Fruit fly (Drosophila melanogaster) whole organism, pupa: ENCODE data around the gene CG5126.

Experiments
- CG10348 ChIP-seq: fragments of 200-800 bp; sonication (Bioruptor generic); IDR thresholded peaks from 2 replicates; pipeline ENCODE4 v1.3.6; 2022; ENCODE audit warnings: missing biosample characterization, missing genetic modification characterization
- CG32121 ChIP-seq: fragments of 200-800 bp; sonication (Bioruptor generic); IDR thresholded peaks from 2 replicates; pipeline ENCODE4 v1.3.6; 2022; ENCODE audit warnings: missing biosample characterization, missing genetic modification characterization
- CG34367 ChIP-seq: fragments of 200-800 bp; sonication (Bioruptor generic); optimal IDR thresholded peaks from 2 replicates; lab custom pipeline; 2018; ENCODE audit warnings: missing biosample characterization, mild to moderate bottlenecking, missing genetic modification characterization
- CG8159 ChIP-seq: fragments of 200-800 bp; sonication (Bioruptor generic); optimal IDR thresholded peaks from 3 replicates; lab custom pipeline; 2018; ENCODE audit warnings: missing biosample characterization, mild to moderate bottlenecking, missing genetic modification characterization, moderate library complexity
- D1 ChIP-seq: fragments of 200-800 bp; sonication (Bioruptor generic); optimal IDR thresholded peaks from 2 replicates; lab custom pipeline; 2018; ENCODE audit warnings: missing biosample characterization, mild to moderate bottlenecking, missing genetic modification characterization, moderate library complexity
- EcR ChIP-seq: fragments of 200-800 bp; sonication (Bioruptor generic); optimal IDR thresholded peaks from 3 replicates; lab custom pipeline; 2019; ENCODE audit warnings: missing biosample characterization, missing genetic modification characterization, mild to moderate bottlenecking, moderate library complexity, missing genetic modification reagents
- gl ChIP-seq: fragments of 200-800 bp; sonication (Bioruptor generic); optimal IDR thresholded peaks from 2 replicates; lab custom pipeline; 2018; ENCODE audit warnings: missing biosample characterization, mild to moderate bottlenecking, missing genetic modification characterization
- rn ChIP-seq: fragments of 200-800 bp; sonication (Bioruptor generic); IDR thresholded peaks from 2 replicates; pipeline ENCODE4 v1.3.6; 2022; ENCODE audit warnings: missing biosample characterization, missing genetic modification characterization

DNA sequence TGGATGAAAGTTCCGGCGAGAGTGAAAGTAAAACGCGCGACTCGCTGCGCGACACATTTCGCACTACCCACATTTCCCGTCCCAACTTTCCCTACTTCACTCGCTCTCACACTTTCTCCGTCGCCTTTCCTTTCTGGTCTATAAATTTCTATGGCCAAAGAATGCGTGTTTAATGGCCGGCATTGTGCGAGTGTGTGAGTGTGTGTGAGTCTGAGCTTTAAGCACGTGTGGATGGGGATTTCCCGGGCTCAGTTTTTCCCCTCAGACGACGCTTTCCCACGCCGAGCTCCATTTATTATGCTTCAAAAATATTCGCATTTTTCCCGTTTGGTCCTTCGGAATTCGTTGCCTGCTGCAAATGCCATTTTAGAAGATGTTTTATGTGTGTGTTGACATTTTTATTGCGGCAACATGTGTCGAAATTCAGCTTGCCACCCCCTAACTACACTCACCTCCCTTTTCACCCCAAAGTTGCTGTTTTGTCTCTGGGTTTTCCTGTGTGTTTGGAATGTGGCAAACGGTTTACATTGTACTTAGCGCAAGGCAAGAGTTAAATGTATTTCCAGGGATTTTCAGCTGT, 33.3 kb upstream of the CG5126 start:
- TF ChIP-seq EcR (GFP tag; lab: Kevin White, UChicago) (no peak), CG34367 (tag; lab: Kevin White, UChicago) (no peak), CG32121 (no peak), CG10348 (GFP tag; lab: Robert Waterston, UW) (no peak), D1 (tag; lab: Kevin White, UChicago) (no peak), gl (tag; lab: Kevin White, UChicago) (no peak), rn (GFP tag; lab: Robert Waterston, UW) (no peak), CG8159 (tag; lab: Kevin White, UChicago) (no peak)
